Worm (Caenorhabditis elegans) whole organism, young adult: ENCODE results near the gene nhr-256.

Experiments used
- B0035.1 ChIP-seq: sonication (generic microtip); optimal IDR thresholded peaks from 2 replicates; lab custom pipeline; 2016; ENCODE audit warnings: missing genetic modification characterization, mild to moderate bottlenecking, missing compliant biosample characterization, missing genotype, missing genetic modification reagents
- C06A6.2 ChIP-seq: fragments of 200-800 bp; sonication (Bioruptor generic); conservative IDR thresholded peaks from 2 replicates; pipeline ENCODE4 v1.3.6; 2022; ENCODE audit warnings: missing genetic modification characterization, missing compliant biosample characterization
- C17E4.6 ChIP-seq: fragments of 200-800 bp; sonication (Bioruptor generic); IDR thresholded peaks from 2 replicates; pipeline ENCODE4 v1.3.6; 2022; ENCODE audit warnings: missing genetic modification reagents, missing genetic modification characterization, missing compliant biosample characterization
- F10E7.11 ChIP-seq: sonication (generic microtip); optimal IDR thresholded peaks from 2 replicates; lab custom pipeline; 2017; ENCODE audit warnings: mild to moderate bottlenecking, missing genetic modification characterization, moderate library complexity, missing compliant biosample characterization
- F37B4.10 ChIP-seq: fragments of 200-800 bp; sonication (Bioruptor generic); IDR thresholded peaks from 2 replicates; pipeline ENCODE4 v1.3.6; 2022; ENCODE audit warnings: missing genetic modification characterization, missing compliant biosample characterization
- F39B2.1 ChIP-seq: fragments of 200-800 bp; sonication (Bioruptor generic); IDR thresholded peaks from 2 replicates; pipeline ENCODE4 v1.3.6; 2022; ENCODE audit warnings: missing genetic modification reagents, missing genetic modification characterization, missing compliant biosample characterization
- F55B11.4 ChIP-seq: sonication (generic microtip); optimal IDR thresholded peaks from 2 replicates; lab custom pipeline; 2016; ENCODE audit warnings: missing compliant biosample characterization, missing genetic modification characterization, borderline replicate concordance; ENCODE audit not compliant: insufficient read depth
- K11D2.4 ChIP-seq: fragments of 200-800 bp; sonication (Bioruptor generic); IDR thresholded peaks from 2 replicates; pipeline ENCODE4 v1.3.6; 2022; ENCODE audit warnings: missing genetic modification reagents, missing genetic modification characterization, missing compliant biosample characterization
- Y53F4B.3 ChIP-seq: fragments of 200-800 bp; sonication (Bioruptor generic); IDR thresholded peaks from 2 replicates; pipeline ENCODE4 v1.3.6; 2022; ENCODE audit warnings: missing genetic modification reagents, missing genetic modification characterization, missing compliant biosample characterization
- Y67H2A.10 ChIP-seq: fragments of 200-800 bp; sonication (Bioruptor generic); conservative IDR thresholded peaks from 2 replicates; pipeline ENCODE4 v1.3.6; 2022; ENCODE audit warnings: missing genetic modification reagents, missing genetic modification characterization, missing compliant biosample characterization
- ZK185.1 ChIP-seq: sonication (generic microtip); optimal IDR thresholded peaks from 2 replicates; lab custom pipeline; 2016; ENCODE audit warnings: mild to moderate bottlenecking, missing genetic modification characterization, missing compliant biosample characterization; ENCODE audit not compliant: poor library complexity, severe bottlenecking
- ama-1 ChIP-seq, 3 experiments: fragments of 150-350 bp in 1 of 3; sonication (generic microtip) in 2 of 3; optimal IDR thresholded peaks; 2 replicates each; lab custom pipeline; 2014 to 2018; ENCODE audit warnings: missing biosample characterization in 2 of 3, missing genetic modification characterization in 2 of 3, missing genetic modification reagents in 2 of 3
- aptf-3 ChIP-seq: fragments of 200-800 bp; sonication (Bioruptor generic); IDR thresholded peaks from 2 replicates; pipeline ENCODE4 v1.3.6; 2022; ENCODE audit warnings: missing genetic modification characterization, missing compliant biosample characterization
- atf-7 ChIP-seq: sonication (generic microtip); optimal IDR thresholded peaks from 2 replicates; lab custom pipeline; 2017; ENCODE audit warnings: mild to moderate bottlenecking, missing genetic modification characterization, missing compliant biosample characterization
- athp-1 ChIP-seq: sonication (generic microtip); optimal IDR thresholded peaks from 2 replicates; lab custom pipeline; 2017; ENCODE audit warnings: mild to moderate bottlenecking, missing genetic modification characterization, missing compliant biosample characterization
- ceh-40 ChIP-seq: fragments of 200-800 bp; sonication (Bioruptor generic); IDR thresholded peaks from 2 replicates; pipeline ENCODE4 v1.3.6; 2022; ENCODE audit warnings: missing genetic modification characterization, missing compliant biosample characterization
- die-1 ChIP-seq: sonication (generic microtip); optimal IDR thresholded peaks from 2 replicates; lab custom pipeline; 2016; ENCODE audit warnings: missing genotype, mild to moderate bottlenecking, missing genetic modification characterization, missing compliant biosample characterization
- dpl-1 ChIP-seq: fragments of 150-350 bp; optimal IDR thresholded peaks from 2 replicates; lab custom pipeline; 2014; ENCODE audit warnings: missing biosample characterization, missing genetic modification reagents, missing genetic modification characterization
- efl-1 ChIP-seq: fragments of 150-350 bp; optimal IDR thresholded peaks from 2 replicates; lab custom pipeline; 2014; ENCODE audit warnings: missing biosample characterization, missing genetic modification reagents, missing genetic modification characterization
- egrh-3 ChIP-seq: fragments of 200-800 bp; sonication (Bioruptor generic); IDR thresholded peaks from 2 replicates; pipeline ENCODE4 v1.3.6; 2022; ENCODE audit warnings: missing genetic modification reagents, missing genetic modification characterization, missing compliant biosample characterization
- ekl-4 ChIP-seq: fragments of 200-800 bp; sonication (Bioruptor generic); IDR thresholded peaks from 2 replicates; pipeline ENCODE4 v1.3.6; 2022; ENCODE audit warnings: missing genetic modification reagents, missing genetic modification characterization, missing compliant biosample characterization
- hmg-1.2 ChIP-seq: fragments of 200-800 bp; sonication (Bioruptor generic); IDR thresholded peaks from 2 replicates; pipeline ENCODE4 v1.3.6; 2022; ENCODE audit warnings: missing genetic modification reagents, missing genetic modification characterization, missing compliant biosample characterization
- lin-26 ChIP-seq: fragments of 200-800 bp; sonication (Bioruptor generic); IDR thresholded peaks from 2 replicates; pipeline ENCODE4 v1.3.6; 2022; ENCODE audit warnings: missing genetic modification reagents, missing genetic modification characterization, missing compliant biosample characterization
- lin-35 ChIP-seq, 3 experiments: fragments of 150-350 bp in 2 of 3; sonication (generic microtip) in 1 of 3; optimal IDR thresholded peaks; 2 replicates each; lab custom pipeline; 2014 to 2018; ENCODE audit warnings: missing biosample characterization in 3 of 3, missing genetic modification characterization in 3 of 3, missing genetic modification reagents in 3 of 3
- lsl-1 ChIP-seq: fragments of 200-800 bp; sonication (Bioruptor generic); optimal IDR thresholded peaks from 2 replicates; lab custom pipeline; 2018; ENCODE audit warnings: mild to moderate bottlenecking, missing genetic modification characterization, moderate library complexity, missing compliant biosample characterization
- madf-10 ChIP-seq: sonication (generic microtip); optimal IDR thresholded peaks from 2 replicates; lab custom pipeline; 2016; ENCODE audit warnings: mild to moderate bottlenecking, missing genetic modification characterization, missing compliant biosample characterization
- madf-8 ChIP-seq: fragments of 200-800 bp; sonication (Bioruptor generic); conservative IDR thresholded peaks from 2 replicates; pipeline ENCODE4 v1.3.6; 2022; ENCODE audit warnings: missing genetic modification reagents, missing genetic modification characterization, missing compliant biosample characterization
- mcd-1 ChIP-seq: fragments of 200-800 bp; sonication (Bioruptor generic); IDR thresholded peaks from 2 replicates; pipeline ENCODE4 v1.3.6; 2022; ENCODE audit warnings: missing genetic modification reagents, missing genetic modification characterization, missing compliant biosample characterization
- mxl-1 ChIP-seq: sonication (generic microtip); optimal IDR thresholded peaks from 2 replicates; lab custom pipeline; 2016; ENCODE audit warnings: missing genetic modification characterization, missing compliant biosample characterization
- nhr-179 ChIP-seq: sonication (generic microtip); optimal IDR thresholded peaks from 2 replicates; lab custom pipeline; 2016; ENCODE audit warnings: mild to moderate bottlenecking, missing genetic modification characterization, missing compliant biosample characterization
- nhr-27 ChIP-seq: fragments of 200-800 bp; sonication (Bioruptor generic); optimal IDR thresholded peaks from 2 replicates; lab custom pipeline; 2018; ENCODE audit warnings: mild to moderate bottlenecking, missing genetic modification characterization, moderate library complexity, missing compliant biosample characterization
- rcor-1 ChIP-seq: fragments of 200-800 bp; sonication (Bioruptor generic); IDR thresholded peaks from 2 replicates; pipeline ENCODE4 v1.3.6; 2022; ENCODE audit warnings: missing genetic modification reagents, missing genetic modification characterization, missing compliant biosample characterization
- repo-1 ChIP-seq: sonication (generic microtip); optimal IDR thresholded peaks from 2 replicates; lab custom pipeline; 2017; ENCODE audit warnings: mild to moderate bottlenecking, missing genetic modification characterization, missing compliant biosample characterization
- sea-2 ChIP-seq: fragments of 200-800 bp; sonication (Bioruptor generic); IDR thresholded peaks from 2 replicates; pipeline ENCODE4 v1.3.6; 2022; ENCODE audit warnings: missing genetic modification characterization, missing compliant biosample characterization
- snpc-1.1 ChIP-seq: sonication (generic microtip); optimal IDR thresholded peaks from 2 replicates; lab custom pipeline; 2017; ENCODE audit warnings: missing genetic modification characterization, mild to moderate bottlenecking, missing compliant biosample characterization, antibody characterized with exemption, moderate library complexity, missing genotype, missing genetic modification reagents; ENCODE audit not compliant: insufficient read depth
- snpc-1.3 ChIP-seq: sonication (generic microtip); optimal IDR thresholded peaks from 2 replicates; lab custom pipeline; 2017; ENCODE audit warnings: missing genetic modification characterization, mild to moderate bottlenecking, missing compliant biosample characterization, antibody characterized with exemption, moderate library complexity, missing genotype, missing genetic modification reagents; ENCODE audit not compliant: insufficient read depth
- snpc-4 ChIP-seq, 5 experiments: fragments of 150-350 bp in 1 of 5; sonication (generic microtip) in 4 of 5; optimal IDR thresholded peaks; 2 replicates each; lab custom pipeline; 2014 to 2018; ENCODE audit warnings: missing genetic modification characterization in 5 of 5, missing biosample characterization in 3 of 5, antibody characterized with exemption in 2 of 5, mild to moderate bottlenecking in 2 of 5, missing compliant biosample characterization in 2 of 5, missing genotype in 2 of 5, moderate library complexity in 2 of 5, missing genetic modification reagents in 1 of 5
- tlf-1 ChIP-seq: fragments of 200-800 bp; sonication (Bioruptor generic); optimal IDR thresholded peaks from 2 replicates; lab custom pipeline; 2018; ENCODE audit warnings: mild to moderate bottlenecking, missing genetic modification characterization, missing compliant biosample characterization
- zfh-2 ChIP-seq: fragments of 200-800 bp; sonication (Bioruptor generic); conservative IDR thresholded peaks from 2 replicates; pipeline ENCODE4 v1.3.6; 2022; ENCODE audit warnings: missing genetic modification reagents, missing genetic modification characterization, missing compliant biosample characterization
- ztf-6 ChIP-seq: fragments of 200-800 bp; sonication (Bioruptor generic); IDR thresholded peaks from 2 replicates; pipeline ENCODE4 v1.3.6; 2022; ENCODE audit warnings: missing genetic modification reagents, missing genetic modification characterization, missing compliant biosample characterization

The nhr-256 gene

DNA sequence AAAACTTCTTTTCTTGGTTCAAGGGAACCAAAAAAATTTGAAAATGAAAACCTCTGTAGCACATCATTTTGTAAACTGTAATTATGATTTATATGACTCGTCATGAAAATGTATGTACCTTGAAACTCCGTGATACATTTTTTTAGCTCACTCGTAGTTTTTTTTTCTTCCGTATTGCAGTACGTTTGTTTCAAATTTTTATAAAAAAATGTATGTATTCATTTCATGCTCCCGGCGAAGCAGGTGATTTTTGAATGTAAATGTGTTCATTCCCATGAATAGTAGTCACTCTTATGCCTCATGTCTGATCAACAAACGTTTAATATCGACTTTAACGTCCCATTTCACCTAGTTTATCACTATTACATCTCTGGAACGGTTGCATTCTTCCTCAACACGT, 18.2 kb upstream of the nhr-256 start, which contains the start of gene sri-27:
Gene sri-27 (plus strand): TSS at position 301 of the 400 bp plus-strand sequence.
- TF ChIP-seq lsl-1 (GFP tag; lab: Kevin White, UChicago), result no peak
- TF ChIP-seq atf-7, result no peak

DNA sequence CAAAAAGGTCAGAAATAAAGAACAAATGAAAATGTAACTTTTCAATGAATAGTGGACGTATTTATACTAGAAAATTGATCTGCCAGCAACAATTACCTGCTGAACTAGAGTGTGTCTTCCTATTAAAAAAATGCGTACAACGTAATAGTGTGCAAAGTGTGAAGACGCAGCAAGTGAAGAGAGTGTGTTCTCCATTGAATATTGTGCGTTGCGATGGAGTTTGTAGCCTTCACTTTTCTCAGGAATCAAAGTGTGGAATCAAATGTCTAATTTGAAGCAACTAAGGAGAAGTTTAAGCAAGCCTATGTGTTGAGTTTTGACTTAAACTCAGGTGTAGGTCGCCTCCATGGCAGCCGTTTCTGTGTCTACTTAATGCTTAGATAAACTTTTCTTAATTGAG, 11.7 kb upstream of the nhr-256 start, which contains the start of gene gst-21:
Gene gst-21 (minus strand): TSS at position 101 of the 400 bp plus-strand sequence.
- TF ChIP-seq F10E7.11 (tag; lab: Kevin White, UChicago), result no peak
- TF ChIP-seq B0035.1 (tag; lab: Kevin White, UChicago), result no peak
- no peak for TF ChIP-seq snpc-1.3 (tag; lab: Kevin White, UChicago)
- TF ChIP-seq mcd-1, result no peak
- no peak for TF ChIP-seq C06A6.2 (GFP tag; lab: Robert Waterston, UW)
- no peak for TF ChIP-seq Y53F4B.3 (GFP tag; lab: Robert Waterston, UW)
- no peak for TF ChIP-seq madf-10 (tag; lab: Kevin White, UChicago)
- TF ChIP-seq repo-1 (tag; lab: Kevin White, UChicago), result no peak
- TF ChIP-seq nhr-179 (tag; lab: Kevin White, UChicago), result no peak
- TF ChIP-seq ekl-4 (GFP tag; lab: Robert Waterston, UW), result no peak
- no peak for TF ChIP-seq F39B2.1 (GFP tag; lab: Robert Waterston, UW)
- TF ChIP-seq hmg-1.2 (GFP tag; lab: Robert Waterston, UW), result no peak
- TF ChIP-seq ztf-6, result no peak
- TF ChIP-seq lin-35 (GFP tag; optimal IDR thresholded peaks at IDR 0.05; lab: Kevin White, UChicago), result no peak
- TF ChIP-seq F37B4.10 (GFP tag; lab: Robert Waterston, UW), result no peak
- no peak for TF ChIP-seq K11D2.4
- no peak for TF ChIP-seq rcor-1 (GFP tag; lab: Robert Waterston, UW)
- no peak for TF ChIP-seq athp-1 (tag; lab: Kevin White, UChicago)
- TF ChIP-seq zfh-2, result no peak
- TF ChIP-seq, all 124 proteins: peak for 0

ce11 chrV:1734569-1734968, 9.0 kb upstream of the nhr-256 start, which contains the start of gene str-160:
Gene str-160, plus strand, starts transcription at chrV:1734869.
- TF ChIP-seq ztf-6 (no peak), dpl-1 (no peak)

DNA sequence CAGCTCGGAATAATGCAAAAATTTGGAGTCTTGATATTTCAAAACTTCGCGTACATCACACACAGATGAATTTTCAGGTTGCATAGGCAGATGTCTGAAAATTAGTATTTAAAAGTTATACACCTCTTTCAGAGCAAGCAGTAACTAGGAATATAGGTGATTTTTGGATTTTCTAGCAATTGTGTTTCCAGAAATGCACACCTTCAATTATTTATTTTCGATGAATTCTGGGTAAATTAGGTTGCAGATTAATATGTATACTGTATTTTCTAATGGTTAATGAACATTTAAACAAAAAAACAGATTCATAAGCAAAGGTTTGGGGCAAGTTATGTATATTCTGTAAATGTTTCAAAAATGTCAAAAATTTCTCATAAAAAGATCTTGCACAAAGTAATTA, 2.5 kb upstream of the nhr-256 start, which contains the start of gene srab-25:
Gene srab-25 (minus strand): TSS at position 101 of the 400 bp plus-strand sequence.
- no peak for TF ChIP-seq ZK185.1
- no peak for TF ChIP-seq nhr-27 (tag; lab: Kevin White, UChicago)
- no peak for TF ChIP-seq snpc-4 (GFP tag; optimal IDR thresholded peaks at IDR 0.05; lab: Kevin White, UChicago)
- TF ChIP-seq snpc-4 (tag; optimal IDR thresholded peaks at IDR 0.05; lab: Kevin White, UChicago), result no peak
- no peak for TF ChIP-seq snpc-1.1 (tag; lab: Kevin White, UChicago)
- TF ChIP-seq F55B11.4, result no peak
- TF ChIP-seq efl-1, result no peak
- no peak for TF ChIP-seq die-1 (tag; lab: Kevin White, UChicago)
- TF ChIP-seq lin-35 (GFP tag; optimal IDR thresholded peaks at IDR 0.05; lab: Kevin White, UChicago), result no peak
- no peak for TF ChIP-seq mxl-1
- no peak for TF ChIP-seq F10E7.11 (tag; lab: Kevin White, UChicago)
- TF ChIP-seq, all 124 proteins: peak for 0

DNA sequence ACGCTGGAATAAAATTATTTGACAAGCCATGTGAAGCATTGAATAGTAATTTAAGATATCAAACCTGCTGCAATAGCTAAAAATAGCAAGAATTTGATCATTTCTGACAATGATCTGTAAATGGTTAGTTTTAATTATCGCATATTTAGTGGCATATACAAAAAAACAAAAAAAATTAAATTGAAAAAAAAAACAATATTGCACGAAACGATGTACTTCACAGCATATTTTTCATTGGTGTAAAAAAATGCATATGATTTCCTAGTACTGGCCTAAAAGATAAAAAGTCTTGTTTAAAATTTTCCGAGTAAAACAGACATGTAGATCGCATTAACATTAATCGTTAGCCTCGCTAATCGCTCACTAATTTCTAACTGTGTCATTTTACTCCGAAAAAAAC, 5.5 kb downstream of the nhr-256 start, which contains the start of gene ZK697.8:
Gene ZK697.8 (minus strand): TSS at position 101 of the 400 bp plus-strand sequence.
- TF ChIP-seq C17E4.6 (GFP tag; lab: Robert Waterston, UW) (no peak), aptf-3 (GFP tag; lab: Robert Waterston, UW) (no peak), F55B11.4 (no peak), madf-8 (GFP tag; lab: Robert Waterston, UW) (no peak), egrh-3 (GFP tag; lab: Robert Waterston, UW) (no peak), ama-1 (optimal IDR thresholded peaks at IDR 0.05; lab: Kevin White, UChicago) (no peak), ama-1 (GFP tag; optimal IDR thresholded peaks at IDR 0.05; lab: Kevin White, UChicago) (no peak), Y67H2A.10 (GFP tag; lab: Robert Waterston, UW) (no peak), sea-2 (GFP tag; lab: Robert Waterston, UW) (no peak), tlf-1 (GFP tag; lab: Kevin White, UChicago) (no peak), lin-26 (GFP tag; lab: Robert Waterston, UW) (no peak), ceh-40 (no peak)
